Worm (Caenorhabditis elegans): ENCODE measurements around the gene srbc-13.

DNA sequence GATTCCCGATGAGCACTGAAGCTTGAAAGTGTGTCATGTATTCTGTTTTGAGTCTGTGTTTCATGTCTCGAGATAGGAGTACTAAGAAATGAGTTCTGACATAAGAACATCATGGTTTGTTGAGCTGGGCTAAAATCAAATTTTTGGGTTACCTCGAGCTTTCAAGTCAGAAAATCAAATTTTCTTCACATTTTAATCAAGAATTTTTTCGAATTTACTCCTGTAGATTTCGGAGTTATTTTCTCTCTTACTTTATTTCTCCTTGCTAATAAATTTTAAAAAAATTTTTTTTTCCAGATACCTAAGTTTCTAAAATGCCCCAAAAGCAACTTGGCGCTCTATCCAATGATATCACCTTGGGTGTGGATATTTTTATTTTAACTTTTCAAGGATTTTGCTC is 21.5 kb upstream of the srbc-13 start, which contains the start of gene F41H8.2:
- TF ChIP-seq ama-1 (optimal IDR thresholded peaks at IDR 0.05) (no peak), ets-7 (tag; optimal IDR thresholded peaks at IDR 0.05) (no peak), hmg-4 (GFP tag; optimal IDR thresholded peaks at IDR 0.05) (no peak), hnd-1 (tag; optimal IDR thresholded peaks at IDR 0.05) (no peak), sea-1 (GFP tag; conservative IDR thresholded peaks at IDR 0.05) (no peak), tbx-11 (GFP tag; IDR thresholded peaks at IDR 0.05) (no peak), B0310.2 (tag; optimal IDR thresholded peaks at IDR 0.05) (no peak), tbx-37 (GFP tag; conservative IDR thresholded peaks at IDR 0.05) (no peak), tra-4 (tag; optimal IDR thresholded peaks at IDR 0.05) (no peak), F13C5.2 (tag; optimal IDR thresholded peaks at IDR 0.05) (no peak), hmbx-1 (tag; optimal IDR thresholded peaks at IDR 0.05) (no peak), flt-1 (GFP tag; IDR thresholded peaks at IDR 0.05) (no peak), ceh-36 (tag; optimal IDR thresholded peaks at IDR 0.05) (no peak), scrt-1 (GFP tag; IDR thresholded peaks at IDR 0.05) (no peak)
